Fruit fly (Drosophila melanogaster) whole organism, prepupa: Measurements from ENCODE around the gene CG15894.

Experiments used
- Blimp-1 ChIP-seq: fragments of 200-800 bp; sonication (Bioruptor generic); optimal IDR thresholded peaks from 3 replicates; lab custom pipeline; 2017; ENCODE audit warnings: missing biosample characterization, missing genetic modification characterization, mild to moderate bottlenecking, moderate library complexity, missing genetic modification reagents
- CG10631 ChIP-seq: fragments of 200-800 bp; sonication (Bioruptor generic); optimal IDR thresholded peaks from 2 replicates; lab custom pipeline; 2016; ENCODE audit warnings: missing biosample characterization, missing genetic modification characterization
- CG10669 ChIP-seq: fragments of 200-800 bp; sonication (Bioruptor generic); optimal IDR thresholded peaks from 3 replicates; lab custom pipeline; 2018; ENCODE audit warnings: missing biosample characterization, mild to moderate bottlenecking, missing genetic modification characterization, moderate library complexity
- CG11762 ChIP-seq: fragments of 200-800 bp; sonication (Bioruptor generic); optimal IDR thresholded peaks from 3 replicates; lab custom pipeline; 2016; ENCODE audit warnings: missing biosample characterization, missing genetic modification characterization; ENCODE audit not compliant: insufficient read depth
- CG11902 ChIP-seq: fragments of 200-800 bp; sonication (Bioruptor generic); optimal IDR thresholded peaks from 3 replicates; lab custom pipeline; 2016; ENCODE audit warnings: missing biosample characterization, missing genetic modification characterization
- CG15336 ChIP-seq: fragments of 200-800 bp; sonication (Bioruptor generic); IDR thresholded peaks from 2 replicates; pipeline ENCODE4 v1.3.6; 2022; ENCODE audit warnings: missing biosample characterization, missing genetic modification characterization
- CG1621 ChIP-seq: fragments of 200-800 bp; sonication (Bioruptor generic); optimal IDR thresholded peaks from 3 replicates; lab custom pipeline; 2018; ENCODE audit warnings: missing biosample characterization, mild to moderate bottlenecking, missing genetic modification characterization
- CG3032 ChIP-seq: fragments of 200-800 bp; optimal IDR thresholded peaks from 2 replicates; lab custom pipeline; 2019; ENCODE audit warnings: missing biosample characterization, mild to moderate bottlenecking, missing genetic modification characterization, moderate library complexity
- CG31627 ChIP-seq: fragments of 200-800 bp; sonication (Bioruptor generic); optimal IDR thresholded peaks from 3 replicates; lab custom pipeline; 2016; ENCODE audit warnings: missing biosample characterization, missing genetic modification characterization
- CG32006 ChIP-seq: fragments of 200-800 bp; sonication (Bioruptor generic); optimal IDR thresholded peaks from 3 replicates; lab custom pipeline; 2017; ENCODE audit warnings: missing biosample characterization, mild to moderate bottlenecking, missing genetic modification characterization
- CG34406 ChIP-seq: fragments of 200-800 bp; sonication (Bioruptor generic); optimal IDR thresholded peaks from 3 replicates; lab custom pipeline; 2016; ENCODE audit warnings: missing biosample characterization, missing genetic modification characterization
- CG3919 ChIP-seq: fragments of 200-800 bp; sonication (Bioruptor generic); optimal IDR thresholded peaks from 3 replicates; lab custom pipeline; 2016; ENCODE audit warnings: missing biosample characterization, missing genetic modification characterization
- CG4318 ChIP-seq: fragments of 200-800 bp; sonication (Bioruptor generic); optimal IDR thresholded peaks from 3 replicates; lab custom pipeline; 2017; ENCODE audit warnings: missing biosample characterization, mild to moderate bottlenecking, missing genetic modification characterization
- CG6792 ChIP-seq: fragments of 200-800 bp; sonication (Bioruptor generic); optimal IDR thresholded peaks from 3 replicates; lab custom pipeline; 2016; ENCODE audit warnings: missing biosample characterization, missing genetic modification characterization
- CG7368 ChIP-seq: fragments of 200-800 bp; sonication (Bioruptor generic); optimal IDR thresholded peaks from 3 replicates; lab custom pipeline; 2016; ENCODE audit warnings: missing biosample characterization, missing genetic modification characterization
- CG8119 ChIP-seq: fragments of 200-800 bp; sonication (Bioruptor generic); IDR thresholded peaks from 3 replicates; pipeline ENCODE4 v1.3.6; 2022; ENCODE audit warnings: missing biosample characterization, missing genetic modification characterization
- CG8319 ChIP-seq: fragments of 200-800 bp; sonication (Bioruptor generic); optimal IDR thresholded peaks from 3 replicates; lab custom pipeline; 2016; ENCODE audit warnings: missing biosample characterization, missing genetic modification characterization
- CG8632 ChIP-seq: fragments of 200-800 bp; sonication (Bioruptor generic); optimal IDR thresholded peaks from 3 replicates; lab custom pipeline; 2016; ENCODE audit warnings: missing biosample characterization, missing genetic modification characterization
- CG9139 ChIP-seq: fragments of 200-800 bp; sonication (Bioruptor generic); optimal IDR thresholded peaks from 3 replicates; lab custom pipeline; 2017; ENCODE audit warnings: missing biosample characterization, mild to moderate bottlenecking, missing genetic modification characterization
- Eip75B ChIP-seq: fragments of 200-800 bp; sonication (Bioruptor generic); optimal IDR thresholded peaks from 3 replicates; lab custom pipeline; 2016; ENCODE audit warnings: missing biosample characterization, missing genetic modification characterization
- Eip93F ChIP-seq: fragments of 200-800 bp; sonication (Bioruptor generic); optimal IDR thresholded peaks from 2 replicates; lab custom pipeline; 2016; ENCODE audit warnings: missing biosample characterization, mild to moderate bottlenecking, missing genetic modification characterization
- Ets21C ChIP-seq: fragments of 200-800 bp; sonication (Bioruptor generic); optimal IDR thresholded peaks from 3 replicates; lab custom pipeline; 2016; ENCODE audit warnings: missing biosample characterization, missing genetic modification characterization
- Ets96B ChIP-seq: fragments of 200-800 bp; optimal IDR thresholded peaks from 2 replicates; lab custom pipeline; 2019; ENCODE audit warnings: missing biosample characterization, mild to moderate bottlenecking, missing genetic modification characterization, moderate library complexity
- Hr38 ChIP-seq: sonication (Bioruptor generic); optimal IDR thresholded peaks from 2 replicates; lab custom pipeline; 2016; ENCODE audit warnings: missing biosample characterization, missing genetic modification characterization
- Hr39 ChIP-seq: fragments of 200-800 bp; sonication (Bioruptor generic); optimal IDR thresholded peaks from 2 replicates; lab custom pipeline; 2016; ENCODE audit warnings: missing biosample characterization, missing genetic modification characterization
- Hr4 ChIP-seq: fragments of 200-800 bp; sonication (Bioruptor generic); optimal IDR thresholded peaks from 3 replicates; lab custom pipeline; 2016; ENCODE audit warnings: missing biosample characterization, missing genetic modification characterization
- Met ChIP-seq: fragments of 200-800 bp; sonication (Bioruptor generic); optimal IDR thresholded peaks from 3 replicates; lab custom pipeline; 2016; ENCODE audit warnings: missing biosample characterization, missing genetic modification characterization
- OdsH ChIP-seq: fragments of 200-800 bp; sonication (Bioruptor generic); optimal IDR thresholded peaks from 3 replicates; lab custom pipeline; 2016; ENCODE audit warnings: missing biosample characterization, missing genetic modification characterization
- Smox ChIP-seq: fragments of 200-800 bp; sonication (Bioruptor generic); optimal IDR thresholded peaks from 3 replicates; lab custom pipeline; 2016; ENCODE audit warnings: missing biosample characterization, missing genetic modification characterization
- Sox102F ChIP-seq: fragments of 200-800 bp; sonication (Bioruptor generic); optimal IDR thresholded peaks from 2 replicates; lab custom pipeline; 2016; ENCODE audit warnings: missing biosample characterization, mild to moderate bottlenecking, missing genetic modification characterization
- Sox15 ChIP-seq: fragments of 200-800 bp; sonication (Bioruptor generic); optimal IDR thresholded peaks from 3 replicates; lab custom pipeline; 2016; ENCODE audit warnings: missing biosample characterization, missing genetic modification characterization
- achi ChIP-seq: fragments of 200-800 bp; sonication (Bioruptor generic); optimal IDR thresholded peaks from 3 replicates; lab custom pipeline; 2016; ENCODE audit warnings: missing biosample characterization, missing genetic modification characterization
- acj6 ChIP-seq: fragments of 200-800 bp; sonication (Bioruptor generic); optimal IDR thresholded peaks from 3 replicates; lab custom pipeline; 2016; ENCODE audit warnings: missing biosample characterization, missing genetic modification characterization
- cyc ChIP-seq: fragments of 200-800 bp; sonication (Bioruptor generic); optimal IDR thresholded peaks from 3 replicates; lab custom pipeline; 2016; ENCODE audit warnings: missing biosample characterization, missing genetic modification characterization
- dsx ChIP-seq: fragments of 200-800 bp; optimal IDR thresholded peaks from 3 replicates; lab custom pipeline; 2019; ENCODE audit warnings: missing biosample characterization, mild to moderate bottlenecking, missing genetic modification characterization, moderate library complexity; ENCODE audit not compliant: poor library complexity, severe bottlenecking
- eg ChIP-seq: fragments of 200-800 bp; sonication (Bioruptor generic); IDR thresholded peaks from 3 replicates; pipeline ENCODE4 v1.3.6; 2022; ENCODE audit warnings: missing biosample characterization, missing genetic modification characterization
- esn ChIP-seq: fragments of 200-800 bp; sonication (Bioruptor generic); optimal IDR thresholded peaks from 2 replicates; lab custom pipeline; 2016; ENCODE audit warnings: missing biosample characterization, mild to moderate bottlenecking, missing genetic modification characterization, moderate library complexity
- fd59A ChIP-seq: fragments of 200-800 bp; sonication (Bioruptor generic); optimal IDR thresholded peaks from 2 replicates; lab custom pipeline; 2017; ENCODE audit warnings: missing biosample characterization, mild to moderate bottlenecking, missing genetic modification characterization, missing genetic modification reagents
- fkh ChIP-seq: fragments of 200-800 bp; sonication (Bioruptor generic); optimal IDR thresholded peaks from 3 replicates; lab custom pipeline; 2017; ENCODE audit warnings: missing biosample characterization, mild to moderate bottlenecking, missing genetic modification characterization, moderate library complexity
- pdm3 ChIP-seq: fragments of 200-800 bp; sonication (Bioruptor generic); optimal IDR thresholded peaks from 3 replicates; lab custom pipeline; 2016; ENCODE audit warnings: missing biosample characterization, missing genetic modification characterization
- salr ChIP-seq, 2 experiments: fragments of 200-800 bp; sonication (Bioruptor generic); optimal IDR thresholded peaks; 3 replicates each; lab custom pipeline; 2016 to 2018; ENCODE audit warnings: missing biosample characterization in 2 of 2, missing genetic modification characterization in 2 of 2, mild to moderate bottlenecking in 1 of 2
- ss ChIP-seq, 2 experiments: fragments of 200-800 bp; sonication (Bioruptor generic); optimal IDR thresholded peaks; 2 replicates in 1 of 2; 3 replicates in 1 of 2; lab custom pipeline; 2017 to 2018; ENCODE audit warnings: mild to moderate bottlenecking in 2 of 2, missing biosample characterization in 2 of 2, missing genetic modification characterization in 2 of 2, moderate library complexity in 1 of 2
- svp ChIP-seq: fragments of 200-800 bp; sonication (Bioruptor generic); peaks from one replicate; lab custom pipeline; 2016; ENCODE audit warnings: missing biosample characterization, missing genetic modification characterization
- topi ChIP-seq: fragments of 200-800 bp; sonication (Bioruptor generic); optimal IDR thresholded peaks from 3 replicates; lab custom pipeline; 2016; ENCODE audit warnings: missing biosample characterization, missing genetic modification characterization
- vri ChIP-seq: fragments of 200-800 bp; sonication (Bioruptor generic); optimal IDR thresholded peaks from 3 replicates; lab custom pipeline; 2016; ENCODE audit warnings: missing biosample characterization, mild to moderate bottlenecking, missing genetic modification characterization

Gene CG15894

dm6 chrX:6340593-6341068 is 31.6 kb downstream of the CG15894 start (continued):
- TF ChIP-seq Ets96B (tag; lab: Kevin White, UChicago) (peak; percentile 82), Blimp-1 (GFP tag; lab: Kevin White, UChicago) (peak; percentile 56), CG11762 (GFP tag; lab: Kevin White, UChicago) (peak; percentile 74), Hr39 (peak; percentile 73), CG10631 (peak; percentile 83), salr (GFP tag; optimal IDR thresholded peaks at IDR 0.05; lab: Kevin White, UChicago) (peak; percentile 66 to 86), Hr38 (GFP tag; lab: Kevin White, UChicago) (no peak), Eip75B (GFP tag; lab: Kevin White, UChicago) (peak; percentile 78), OdsH (GFP tag; lab: Kevin White, UChicago) (peak; percentile 87), CG3032 (tag; lab: Kevin White, UChicago) (peak; percentile 84), CG4318 (GFP tag; lab: Kevin White, UChicago) (peak; percentile 90), CG32006 (GFP tag; lab: Kevin White, UChicago) (peak; percentile 95), CG15336 (GFP tag; lab: Robert Waterston, UW) (peak; percentile 86), CG11902 (GFP tag; lab: Kevin White, UChicago) (peak; percentile 66), Hr4 (peak; percentile 73), Ets21C (GFP tag; lab: Kevin White, UChicago) (peak; percentile 64), svp (GFP tag; lab: Kevin White, UChicago) (peak; percentile 92), CG8319 (peak; percentile 68)

- TF ChIP-seq Blimp-1 (GFP tag; lab: Kevin White, UChicago) (peak; percentile 21), Ets96B (tag; lab: Kevin White, UChicago) (no peak)
These were observed 32.7 kb downstream of the CG15894 start for dm6 chrX:6341678-6342077.

dm6 chrX:6343323-6343722 is 34.3 kb downstream of the CG15894 start:
- no peak for TF ChIP-seq Ets21C (GFP tag; lab: Kevin White, UChicago)
- no peak for TF ChIP-seq Eip93F (GFP tag; lab: Kevin White, UChicago)
- peak; percentile 16 for TF ChIP-seq cyc
- no peak for TF ChIP-seq fkh (GFP tag; lab: Kevin White, UChicago)
- TF ChIP-seq CG34406 (GFP tag; lab: Kevin White, UChicago) = peak; percentile 19
- no peak for TF ChIP-seq dsx (GFP tag; lab: Kevin White, UChicago)
- peak; percentile 13 for TF ChIP-seq Hr39
- peak; percentile 37 for TF ChIP-seq achi
- TF ChIP-seq vri (GFP tag; lab: Kevin White, UChicago) = peak; percentile 14
- peak; percentile 43 for TF ChIP-seq CG10631
- no peak for TF ChIP-seq Hr38 (GFP tag; lab: Kevin White, UChicago)
- peak; percentile 53 for TF ChIP-seq Met (GFP tag; lab: Kevin White, UChicago)
- peak; percentile 50 for TF ChIP-seq acj6 (GFP tag; lab: Kevin White, UChicago)
- TF ChIP-seq CG9139 (GFP tag; lab: Kevin White, UChicago) = no peak
- peak; percentile 33 for TF ChIP-seq Sox102F (GFP tag; lab: Kevin White, UChicago)
- peak; percentile 28 for TF ChIP-seq CG8632 (GFP tag; lab: Kevin White, UChicago)
- TF ChIP-seq CG15336 (GFP tag; lab: Robert Waterston, UW) = peak; percentile 20; the same call in 1 of the 2 replicates
- TF ChIP-seq CG11762 (GFP tag; lab: Kevin White, UChicago) = no peak
- TF ChIP-seq CG8119 (GFP tag; lab: Robert Waterston, UW) = 0 out of 3 replicates have a peak, but pooled peaks have one; percentile 27
- no peak for TF ChIP-seq fd59A (GFP tag; lab: Kevin White, UChicago)
- TF ChIP-seq CG1621 (tag; lab: Kevin White, UChicago) = no peak
- TF ChIP-seq topi (GFP tag; lab: Kevin White, UChicago) = peak; percentile 55
- peak; percentile 26 for TF ChIP-seq CG3919 (GFP tag; lab: Kevin White, UChicago)
- TF ChIP-seq Hr4 = no peak
- 0 out of 3 replicates have a peak, but pooled peaks have one; percentile 14 for TF ChIP-seq eg (GFP tag; lab: Robert Waterston, UW)
- TF ChIP-seq CG10669 = peak; percentile 39
- no peak for TF ChIP-seq CG7368 (GFP tag; lab: Kevin White, UChicago)
- no peak for TF ChIP-seq ss (GFP tag; optimal IDR thresholded peaks at IDR 0.05; lab: Kevin White, UChicago)
- no peak for TF ChIP-seq Eip75B (GFP tag; lab: Kevin White, UChicago)
- TF ChIP-seq CG6792 (GFP tag; lab: Kevin White, UChicago) = peak; percentile 27
- no peak for TF ChIP-seq CG8319
- no peak for TF ChIP-seq CG11902 (GFP tag; lab: Kevin White, UChicago)
- peak; percentile 33 for TF ChIP-seq pdm3 (GFP tag; lab: Kevin White, UChicago)
- peak; percentile 40 for TF ChIP-seq CG32006 (GFP tag; lab: Kevin White, UChicago)
- TF ChIP-seq CG31627 (GFP tag; lab: Kevin White, UChicago) = peak; percentile 2
- TF ChIP-seq CG3032 (tag; lab: Kevin White, UChicago) = peak; percentile 1
- peak; percentile 50 for TF ChIP-seq Smox (GFP tag; lab: Kevin White, UChicago)
- TF ChIP-seq esn (GFP tag; lab: Kevin White, UChicago) = peak; percentile 46
- TF ChIP-seq Sox15 (GFP tag; lab: Kevin White, UChicago) = no peak
